Fruit fly (Drosophila melanogaster): ENCODE measurements around the gene cm.
A peak's percentile ranks its signal among the peaks of the same experiment; 100 is the strongest.

Gene cm

dm6 chrX:6993753-6994152, 17.2 kb downstream of the cm start (continued):
- TF ChIP-seq CG12659 (GFP tag; optimal IDR thresholded peaks at IDR 0.05), result peak; percentile 67
- TF ChIP-seq pum (GFP tag; optimal IDR thresholded peaks at IDR 0.05), result peak; percentile 59
- peak; percentile 76 for TF ChIP-seq Hmr (GFP tag; optimal IDR thresholded peaks at IDR 0.05)
- peak; percentile 75 for TF ChIP-seq CG17361 (GFP tag; IDR thresholded peaks at IDR 0.05)
- no peak for TF ChIP-seq tap (tag; optimal IDR thresholded peaks at IDR 0.05)
- no peak for TF ChIP-seq CG33557 (GFP tag; optimal IDR thresholded peaks at IDR 0.05)
- TF ChIP-seq caup (GFP tag; optimal IDR thresholded peaks at IDR 0.05; ENCODE audit: severe bottlenecking), result peak; percentile 73
- TF ChIP-seq BEAF-32 (GFP tag; optimal IDR thresholded peaks at IDR 0.05), result no peak
- TF ChIP-seq nmo (GFP tag; optimal IDR thresholded peaks at IDR 0.05), result peak; percentile 75
- peak; percentile 79 for TF ChIP-seq Dbx (GFP tag; IDR thresholded peaks at IDR 0.05)
- no peak for TF ChIP-seq CG4360 (GFP tag; IDR thresholded peaks at IDR 0.05)
- peak; percentile 74; the same call in 2 of the 3 replicates for TF ChIP-seq CG11695 (GFP tag; IDR thresholded peaks at IDR 0.05)
- TF ChIP-seq HmgZ (tag; optimal IDR thresholded peaks at IDR 0.05), result peak; percentile 56
- TF ChIP-seq mirr (GFP tag; optimal IDR thresholded peaks at IDR 0.05), result no peak
- TF ChIP-seq btn (GFP tag; optimal IDR thresholded peaks at IDR 0.05), result peak; percentile 35
- peak; percentile 61 for TF ChIP-seq Mad (GFP tag; optimal IDR thresholded peaks at IDR 0.05)
- no peak for TF ChIP-seq CG15073 (GFP tag; optimal IDR thresholded peaks at IDR 0.05)
- peak; percentile 23 for TF ChIP-seq Atf3 (GFP tag; optimal IDR thresholded peaks at IDR 0.05)
- peak; percentile 68 to 71 for TF ChIP-seq chif (GFP tag; optimal IDR thresholded peaks at IDR 0.05)
- peak; percentile 64 for TF ChIP-seq CG10979 (tag; optimal IDR thresholded peaks at IDR 0.05)
- no peak for TF ChIP-seq wek (GFP tag; optimal IDR thresholded peaks at IDR 0.05)
- TF ChIP-seq E2f1 (GFP tag; IDR thresholded peaks at IDR 0.05), result peak; percentile 85
- peak; percentile 52 for TF ChIP-seq Ravus (GFP tag; IDR thresholded peaks at IDR 0.05)
- 0 out of 2 replicates have a peak, but pooled peaks have one; percentile 37 for TF ChIP-seq Lim3 (GFP tag; IDR thresholded peaks at IDR 0.05)
- no peak for TF ChIP-seq hbn (GFP tag; IDR thresholded peaks at IDR 0.05; ENCODE audit: partially characterized antibody)
- TF ChIP-seq CG8089 (GFP tag; optimal IDR thresholded peaks at IDR 0.05), result peak; percentile 57
- TF ChIP-seq CG31224 (GFP tag; IDR thresholded peaks at IDR 0.05), result peak; percentile 69
- TF ChIP-seq repo (GFP tag; optimal IDR thresholded peaks at IDR 0.05), result peak; percentile 52
- TF ChIP-seq H15 (GFP tag; IDR thresholded peaks at IDR 0.05), result peak; percentile 83
- TF ChIP-seq eve (GFP tag; optimal IDR thresholded peaks at IDR 0.05), result peak in 1 of 2 experiments; percentile 64
- TF ChIP-seq Doc2 (GFP tag; IDR thresholded peaks at IDR 0.05), result peak; percentile 28; the same call in 1 of the 2 replicates
- TF ChIP-seq yki (optimal IDR thresholded peaks at IDR 0.05), result no peak
- peak; percentile 46 for TF ChIP-seq Atf-2 (GFP tag; optimal IDR thresholded peaks at IDR 0.05)
- TF ChIP-seq CG12104 (GFP tag; optimal IDR thresholded peaks at IDR 0.05), result peak; percentile 35
- TF ChIP-seq CG2712 (tag; optimal IDR thresholded peaks at IDR 0.05), result peak; percentile 55
- no peak for TF ChIP-seq CG9797 (GFP tag; optimal IDR thresholded peaks at IDR 0.05)
- peak; percentile 10 for TF ChIP-seq Fer2 (tag; optimal IDR thresholded peaks at IDR 0.05)
- TF ChIP-seq CG4282 (GFP tag; optimal IDR thresholded peaks at IDR 0.05), result peak; percentile 42
- TF ChIP-seq cato (GFP tag; optimal IDR thresholded peaks at IDR 0.05; ENCODE audit: borderline replicate concordance), result peak; percentile 34
- peak; percentile 59; the same call in 1 of the 2 replicates for TF ChIP-seq E2f2 (GFP tag; IDR thresholded peaks at IDR 0.05)
- TF ChIP-seq peb (GFP tag; IDR thresholded peaks at IDR 0.05), result peak; percentile 58
- TF ChIP-seq CG11085 (GFP tag; IDR thresholded peaks at IDR 0.05), result peak; percentile 63
- no peak for TF ChIP-seq Hr39 (optimal IDR thresholded peaks at IDR 0.05)
- TF ChIP-seq CG3726 (GFP tag; IDR thresholded peaks at IDR 0.05), result no peak
- no peak for TF ChIP-seq da (GFP tag; optimal IDR thresholded peaks at IDR 0.05)
- peak; percentile 8 for TF ChIP-seq YL-1 (GFP tag; optimal IDR thresholded peaks at IDR 0.05)
- TF ChIP-seq HmgD (GFP tag; optimal IDR thresholded peaks at IDR 0.05), result peak; percentile 34
- TF ChIP-seq Eip74EF (GFP tag; optimal IDR thresholded peaks at IDR 0.05), result peak in 1 of 2 experiments; percentile 24
- peak; percentile 36 for TF ChIP-seq dmrt11E (tag; optimal IDR thresholded peaks at IDR 0.05)
- TF ChIP-seq corto (GFP tag; optimal IDR thresholded peaks at IDR 0.05), result peak; percentile 73
- no peak for TF ChIP-seq pan (optimal IDR thresholded peaks at IDR 0.05)
- peak in 1 of 2 experiments; percentile 85 for TF ChIP-seq pan (GFP tag; optimal IDR thresholded peaks at IDR 0.05 in 1 of 2, IDR thresholded peaks at IDR 0.05 in 1 of 2)
